Worm (Caenorhabditis elegans) whole organism, mixed stage, embryonic: ENCODE results near the gene srx-46.

Experiments used
- cnd-1 ChIP-seq: fragments of 200-800 bp; sonication (Bioruptor generic); optimal IDR thresholded peaks from 2 replicates; lab custom pipeline; 2018; ENCODE audit warnings: mild to moderate bottlenecking, missing genetic modification characterization, missing compliant biosample characterization
- elt-1 ChIP-seq: sonication (generic microtip); optimal IDR thresholded peaks from 2 replicates; lab custom pipeline; 2017; ENCODE audit warnings: missing genetic modification characterization, mild to moderate bottlenecking, missing compliant biosample characterization, antibody characterized with exemption, moderate library complexity, borderline replicate concordance; ENCODE audit not compliant: insufficient read depth
- lin-32 ChIP-seq: fragments of 200-800 bp; sonication (Bioruptor generic); optimal IDR thresholded peaks from 2 replicates; lab custom pipeline; 2018; ENCODE audit warnings: mild to moderate bottlenecking, missing genetic modification characterization, missing compliant biosample characterization
- nhr-237 ChIP-seq: fragments of 150-350 bp; optimal IDR thresholded peaks from 2 replicates; lab custom pipeline; 2014; ENCODE audit warnings: missing biosample characterization, missing genetic modification characterization
- nhr-76 ChIP-seq: sonication (generic microtip); optimal IDR thresholded peaks from 2 replicates; lab custom pipeline; 2017; ENCODE audit warnings: missing biosample characterization, missing genetic modification characterization
- pha-4 ChIP-seq: fragments of 150-350 bp; optimal IDR thresholded peaks from 2 replicates; lab custom pipeline; 2018; ENCODE audit warnings: missing biosample characterization, missing genetic modification reagents, missing genetic modification characterization
- unc-39 ChIP-seq: fragments of 150-350 bp; optimal IDR thresholded peaks from 2 replicates; lab custom pipeline; 2014; ENCODE audit warnings: missing biosample characterization, missing genetic modification characterization
- ztf-11 ChIP-seq: fragments of 150-350 bp; optimal IDR thresholded peaks from 2 replicates; lab custom pipeline; 2014; ENCODE audit warnings: missing biosample characterization, missing genetic modification characterization

- TF ChIP-seq nhr-237 (no peak), unc-39 (tag; lab: Kevin White, UChicago) (no peak), ztf-11 (tag; lab: Kevin White, UChicago) (no peak), pha-4 (tag; lab: Kevin White, UChicago) (no peak), elt-1 (tag; lab: Kevin White, UChicago) (no peak), nhr-76 (tag; lab: Kevin White, UChicago) (no peak), cnd-1 (tag; lab: Kevin White, UChicago) (no peak), lin-32 (GFP tag; lab: Kevin White, UChicago) (no peak)
Measured at ce11 chrV:9342965-9343628, 9.9 kb upstream of the srx-46 start.
